Fruit fly (Drosophila melanogaster): Measurements from ENCODE around the gene cDIP.

cDIP gene

dm6 chr3R:21203660-21204499 is 43.0 kb upstream of the cDIP start (continued):
- no peak for TF ChIP-seq CG15514 (GFP tag; optimal IDR thresholded peaks at IDR 0.05)
- no peak for TF ChIP-seq bab2 (GFP tag; optimal IDR thresholded peaks at IDR 0.05)
- TF ChIP-seq otp (GFP tag; IDR thresholded peaks at IDR 0.05): peak; percentile 75; the same call in 2 of the 3 replicates
- no peak for TF ChIP-seq Bdp1 (GFP tag; optimal IDR thresholded peaks at IDR 0.05)
- no peak for TF ChIP-seq aop (GFP tag; IDR thresholded peaks at IDR 0.05)
- TF ChIP-seq HmgD (GFP tag; optimal IDR thresholded peaks at IDR 0.05): no peak
- no peak for TF ChIP-seq Stat92E (GFP tag; optimal IDR thresholded peaks at IDR 0.05)
- TF ChIP-seq Max (GFP tag; optimal IDR thresholded peaks at IDR 0.05): no peak
- TF ChIP-seq CG2116 (GFP tag; optimal IDR thresholded peaks at IDR 0.05): no peak
- no peak for TF ChIP-seq CG18619 (GFP tag; optimal IDR thresholded peaks at IDR 0.05)
- peak; percentile 22; the same call in 1 of the 4 replicates for TF ChIP-seq Dll (GFP tag; IDR thresholded peaks at IDR 0.05; ENCODE audit: partially characterized antibody)
- no peak for TF ChIP-seq Oaz (GFP tag; IDR thresholded peaks at IDR 0.05)
- TF ChIP-seq Nf-YB (GFP tag; optimal IDR thresholded peaks at IDR 0.05): peak; percentile 27
- peak; percentile 86 for TF ChIP-seq Asciz (GFP tag; optimal IDR thresholded peaks at IDR 0.05)
- peak; percentile 89 for TF ChIP-seq CG10543 (GFP tag; optimal IDR thresholded peaks at IDR 0.05)
- TF ChIP-seq fru (optimal IDR thresholded peaks at IDR 0.05): no peak
- TF ChIP-seq CG30431 (GFP tag; optimal IDR thresholded peaks at IDR 0.05): no peak
- no peak for TF ChIP-seq CG16815 (GFP tag; optimal IDR thresholded peaks at IDR 0.05)
- peak; percentile 32 for TF ChIP-seq Sox100B (GFP tag; optimal IDR thresholded peaks at IDR 0.05)
- TF ChIP-seq org-1 (GFP tag; optimal IDR thresholded peaks at IDR 0.05): no peak
- TF ChIP-seq Mrtf (GFP tag; IDR thresholded peaks at IDR 0.05): no peak
- TF ChIP-seq sug (tag; optimal IDR thresholded peaks at IDR 0.05): no peak
- TF ChIP-seq Hmx (GFP tag; optimal IDR thresholded peaks at IDR 0.05): no peak
- TF ChIP-seq Six4 (GFP tag; optimal IDR thresholded peaks at IDR 0.05): no peak
- no peak for TF ChIP-seq CG17802 (tag; optimal IDR thresholded peaks at IDR 0.05)
- TF ChIP-seq bigmax (GFP tag; optimal IDR thresholded peaks at IDR 0.05): no peak
- no peak for TF ChIP-seq CTCF (GFP tag; optimal IDR thresholded peaks at IDR 0.05)
- TF ChIP-seq insv (GFP tag; optimal IDR thresholded peaks at IDR 0.05): peak in 1 of 2 experiments; percentile 37
- no peak for TF ChIP-seq cad (GFP tag; optimal IDR thresholded peaks at IDR 0.05)
- TF ChIP-seq Doc3 (GFP tag; IDR thresholded peaks at IDR 0.05; ENCODE audit: partially characterized antibody): no peak
- no peak for TF ChIP-seq NC2α (GFP tag; optimal IDR thresholded peaks at IDR 0.05)
- no peak; the same call in 2 of the 3 replicates for TF ChIP-seq B-H1 (GFP tag; IDR thresholded peaks at IDR 0.05)
- peak; percentile 61; the same call in 1 of the 2 replicates for TF ChIP-seq vvl (GFP tag; IDR thresholded peaks at IDR 0.05)
- no peak for TF ChIP-seq fd96Cb (tag; optimal IDR thresholded peaks at IDR 0.05)
- peak; percentile 92 for TF ChIP-seq pros (GFP tag; optimal IDR thresholded peaks at IDR 0.05)
- TF ChIP-seq CG1233 (GFP tag; optimal IDR thresholded peaks at IDR 0.05): peak; percentile 63
- TF ChIP-seq E2f2 (GFP tag; IDR thresholded peaks at IDR 0.05): no peak
- TF ChIP-seq sisA (GFP tag; IDR thresholded peaks at IDR 0.05): no peak
- no peak for TF ChIP-seq CG7271 (tag; optimal IDR thresholded peaks at IDR 0.05)
- TF ChIP-seq Eip74EF (GFP tag; optimal IDR thresholded peaks at IDR 0.05): no peak
- no peak for TF ChIP-seq croc (GFP tag; conservative IDR thresholded peaks at IDR 0.05)
- TF ChIP-seq Lpt (GFP tag; optimal IDR thresholded peaks at IDR 0.05): no peak
- TF ChIP-seq unc-4 (GFP tag; IDR thresholded peaks at IDR 0.05; ENCODE audit: partially characterized antibody): 0 out of 2 replicates have a peak, but pooled peaks have one; percentile 26
- TF ChIP-seq Fer3 (tag; optimal IDR thresholded peaks at IDR 0.05): peak; percentile 59
- TF ChIP-seq Drgx (GFP tag; IDR thresholded peaks at IDR 0.05): no peak
- no peak for TF ChIP-seq CG11456 (GFP tag; IDR thresholded peaks at IDR 0.05)
- TF ChIP-seq slbo (GFP tag; IDR thresholded peaks at IDR 0.05): no peak
- TF ChIP-seq lov (optimal IDR thresholded peaks at IDR 0.05): no peak
- 0 out of 3 replicates have a peak, but pooled peaks have one; percentile 72 for TF ChIP-seq lov (GFP tag; IDR thresholded peaks at IDR 0.05)
- TF ChIP-seq crp (GFP tag; optimal IDR thresholded peaks at IDR 0.05): no peak

Data from whole organism, embryonic.